Worm (Caenorhabditis elegans) whole organism, L3 larva: ENCODE measurements around the gene F42G4.7.

Experiments used
- ZK546.5 ChIP-seq: sonication (generic microtip); optimal IDR thresholded peaks from 2 replicates; lab custom pipeline; 2017; ENCODE audit warnings: missing biosample characterization, missing genetic modification characterization
- ceh-82 ChIP-seq: fragments of 150-350 bp; optimal IDR thresholded peaks from 2 replicates; lab custom pipeline; 2014; ENCODE audit warnings: missing biosample characterization, missing genetic modification characterization
- egl-27 ChIP-seq: sonication (generic microtip); optimal IDR thresholded peaks from 4 replicates; lab custom pipeline; 2017; ENCODE audit warnings: missing biosample characterization, missing genetic modification reagents, missing genetic modification characterization
- elt-2 ChIP-seq: sonication (generic microtip); optimal IDR thresholded peaks from 2 replicates; lab custom pipeline; 2016; ENCODE audit warnings: missing genetic modification reagents, mild to moderate bottlenecking, missing genetic modification characterization, missing compliant biosample characterization
- fkh-10 ChIP-seq: sonication (generic microtip); optimal IDR thresholded peaks from 2 replicates; lab custom pipeline; 2017; ENCODE audit warnings: missing biosample characterization, missing genetic modification reagents, missing genetic modification characterization
- jun-1 ChIP-seq: fragments of 150-350 bp; optimal IDR thresholded peaks from 2 replicates; lab custom pipeline; 2014; ENCODE audit warnings: missing biosample characterization, missing genetic modification reagents, missing genetic modification characterization
- nhr-76 ChIP-seq: fragments of 150-350 bp; sonication (generic microtip); optimal IDR thresholded peaks from 5 replicates; lab custom pipeline; 2014; ENCODE audit warnings: missing biosample characterization, missing genetic modification characterization
- pha-4 ChIP-seq: fragments of 150-350 bp; optimal IDR thresholded peaks from 2 replicates; lab custom pipeline; 2014; ENCODE audit warnings: missing biosample characterization, missing genetic modification reagents, missing genetic modification characterization
- skn-1 ChIP-seq: fragments of 150-350 bp; optimal IDR thresholded peaks from 2 replicates; lab custom pipeline; 2014; ENCODE audit warnings: missing biosample characterization, missing genetic modification characterization
- snpc-4 ChIP-seq: fragments of 150-350 bp; optimal IDR thresholded peaks from 2 replicates; lab custom pipeline; 2014; ENCODE audit warnings: missing biosample characterization, missing genetic modification characterization
- tbx-2 ChIP-seq: sonication (generic microtip); optimal IDR thresholded peaks from 2 replicates; lab custom pipeline; 2016; ENCODE audit warnings: mild to moderate bottlenecking, missing genetic modification characterization, missing compliant biosample characterization
- unc-39 ChIP-seq: sonication (generic microtip); optimal IDR thresholded peaks from 4 replicates; lab custom pipeline; 2017; ENCODE audit warnings: missing biosample characterization, missing genetic modification characterization
- unc-62 ChIP-seq: fragments of 150-350 bp; sonication (generic microtip); optimal IDR thresholded peaks from 4 replicates; lab custom pipeline; 2014; ENCODE audit warnings: missing biosample characterization, missing genetic modification reagents, missing genetic modification characterization
- ztf-11 ChIP-seq: fragments of 150-350 bp; optimal IDR thresholded peaks from 2 replicates; lab custom pipeline; 2014; ENCODE audit warnings: missing biosample characterization, missing genetic modification characterization

DNA sequence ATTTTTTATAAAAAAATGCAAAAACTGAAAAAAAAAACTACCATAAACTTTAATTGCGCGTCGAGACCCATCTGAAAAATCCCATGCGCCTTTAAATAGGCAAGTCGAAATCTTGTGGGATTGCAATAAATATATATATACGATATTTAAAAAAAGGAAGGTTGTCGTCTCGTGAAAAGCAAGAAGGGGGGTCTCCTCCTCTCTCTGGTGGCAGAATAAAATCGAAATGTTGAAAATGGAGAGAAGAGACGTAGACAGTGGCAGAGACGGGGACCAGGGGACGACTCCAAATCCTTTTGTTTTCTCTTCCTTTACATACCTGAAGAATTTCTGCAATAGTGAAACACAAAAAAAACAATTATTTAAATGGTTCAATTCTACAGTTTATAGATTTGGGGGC is 33.1 kb downstream of the F42G4.7 start, which contains the start of gene F18A11.5:
- TF ChIP-seq ZK546.5: no peak
- no peak for TF ChIP-seq egl-27 (tag; lab: Kevin White, UChicago)
- no peak for TF ChIP-seq ztf-11
- no peak for TF ChIP-seq unc-62 (GFP tag; lab: Kevin White, UChicago)
- TF ChIP-seq ceh-82 (tag; lab: Kevin White, UChicago): no peak
- no peak for TF ChIP-seq fkh-10 (GFP tag; lab: Kevin White, UChicago)
- TF ChIP-seq tbx-2 (tag; lab: Kevin White, UChicago): no peak
- TF ChIP-seq jun-1 (tag; lab: Kevin White, UChicago): no peak
- no peak for TF ChIP-seq nhr-76 (tag; lab: Kevin White, UChicago)
- TF ChIP-seq elt-2 (tag; lab: Kevin White, UChicago): no peak
- TF ChIP-seq skn-1: no peak
- TF ChIP-seq snpc-4 (tag; lab: Kevin White, UChicago): no peak
- no peak for TF ChIP-seq pha-4 (tag; lab: Kevin White, UChicago)
- no peak for TF ChIP-seq unc-39
